Worm (Caenorhabditis elegans) whole organism, L2 larva: Measurements from ENCODE around the gene F10G7.10.

Experiments used
- R02D3.7 ChIP-seq: fragments of 150-350 bp; optimal IDR thresholded peaks from 2 replicates; lab custom pipeline; 2014; ENCODE audit warnings: missing biosample characterization, missing genetic modification characterization
- ama-1 ChIP-seq: fragments of 150-350 bp; optimal IDR thresholded peaks from 2 replicates; lab custom pipeline; 2018; ENCODE audit warnings: inconsistent platforms
- ceh-16 ChIP-seq: fragments of 150-350 bp; optimal IDR thresholded peaks from 2 replicates; lab custom pipeline; 2014; ENCODE audit warnings: missing biosample characterization, missing genetic modification characterization
- lin-13 ChIP-seq: fragments of 150-350 bp; optimal IDR thresholded peaks from 2 replicates; lab custom pipeline; 2014; ENCODE audit warnings: missing biosample characterization, missing genetic modification reagents, missing genetic modification characterization
- mdl-1 ChIP-seq, 2 experiments: fragments of 150-350 bp in 1 of 2; sonication (generic microtip) in 1 of 2; optimal IDR thresholded peaks; 2 replicates each; lab custom pipeline; 2017; ENCODE audit warnings: missing biosample characterization in 2 of 2, missing genetic modification characterization in 2 of 2
- nhr-23 ChIP-seq: fragments of 150-350 bp; optimal IDR thresholded peaks from 2 replicates; lab custom pipeline; 2014; ENCODE audit warnings: missing biosample characterization, missing genetic modification reagents, missing genetic modification characterization
- nhr-237 ChIP-seq: fragments of 150-350 bp; optimal IDR thresholded peaks from 2 replicates; lab custom pipeline; 2014; ENCODE audit warnings: missing biosample characterization, missing genetic modification characterization
- nhr-25 ChIP-seq: fragments of 150-350 bp; sonication (generic microtip); optimal IDR thresholded peaks from 3 replicates; lab custom pipeline; 2014; ENCODE audit warnings: missing biosample characterization, missing genetic modification characterization
- nhr-6 ChIP-seq: fragments of 150-350 bp; optimal IDR thresholded peaks from 2 replicates; lab custom pipeline; 2014; ENCODE audit warnings: missing biosample characterization, missing genetic modification characterization
- sem-4 ChIP-seq: fragments of 150-350 bp; optimal IDR thresholded peaks from 2 replicates; lab custom pipeline; 2014; ENCODE audit warnings: missing biosample characterization, missing genetic modification reagents, missing genetic modification characterization
- unc-62 ChIP-seq: fragments of 150-350 bp; optimal IDR thresholded peaks from 2 replicates; lab custom pipeline; 2014; ENCODE audit warnings: missing biosample characterization, missing genetic modification reagents, missing genetic modification characterization
- ztf-11 ChIP-seq: sonication (generic microtip); optimal IDR thresholded peaks from 2 replicates; lab custom pipeline; 2017; ENCODE audit warnings: missing biosample characterization, missing genetic modification characterization

DNA sequence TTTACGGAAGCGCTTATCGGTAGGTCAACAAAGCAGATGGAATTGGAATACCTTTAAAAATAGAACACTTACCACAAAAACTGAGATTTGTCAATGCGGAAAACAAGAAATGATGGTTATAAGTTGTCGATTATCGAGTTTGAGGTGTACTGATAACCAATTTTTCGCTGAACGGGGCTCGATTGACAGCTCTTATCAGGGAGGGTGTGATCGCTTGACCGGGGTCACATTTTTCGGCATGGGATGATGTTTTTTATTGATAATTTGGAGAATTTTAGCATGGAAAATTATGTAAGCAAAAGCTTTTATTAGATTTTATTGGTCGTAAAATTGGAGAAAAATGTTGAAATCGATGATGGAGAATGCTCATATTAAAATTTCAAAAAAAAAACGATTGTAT is 43.8 kb upstream of the F10G7.10 start:
- TF ChIP-seq ama-1 (lab: Kevin White, UChicago) (no peak), mdl-1 (tag; optimal IDR thresholded peaks at IDR 0.05; lab: Kevin White, UChicago) (no peak), lin-13 (GFP tag; lab: Kevin White, UChicago) (no peak), unc-62 (GFP tag; lab: Kevin White, UChicago) (no peak), ceh-16 (tag; lab: Kevin White, UChicago) (no peak), ztf-11 (tag; lab: Kevin White, UChicago) (no peak), sem-4 (tag; lab: Kevin White, UChicago) (no peak), nhr-23 (tag; lab: Kevin White, UChicago) (no peak), R02D3.7 (tag; lab: Kevin White, UChicago) (no peak), nhr-6 (no peak), nhr-25 (tag; lab: Kevin White, UChicago) (no peak), nhr-237 (no peak)
